Worm (Caenorhabditis elegans) whole organism, L2 larva: ENCODE results near the gene vha-14.

Experiments
- R02D3.7 ChIP-seq: fragments of 150-350 bp; optimal IDR thresholded peaks from 2 replicates; lab custom pipeline; 2014; ENCODE audit warnings: missing biosample characterization, missing genetic modification characterization
- ZK546.5 ChIP-seq: sonication (generic microtip); optimal IDR thresholded peaks from 2 replicates; lab custom pipeline; 2017; ENCODE audit warnings: missing biosample characterization, missing genetic modification characterization
- elt-3 ChIP-seq: sonication (generic microtip); optimal IDR thresholded peaks from 2 replicates; lab custom pipeline; 2017; ENCODE audit warnings: missing biosample characterization, missing genetic modification characterization
- mab-5 ChIP-seq: fragments of 150-350 bp; optimal IDR thresholded peaks from 2 replicates; lab custom pipeline; 2014; ENCODE audit warnings: missing biosample characterization, missing genetic modification characterization
- nhr-237 ChIP-seq: fragments of 150-350 bp; optimal IDR thresholded peaks from 2 replicates; lab custom pipeline; 2014; ENCODE audit warnings: missing biosample characterization, missing genetic modification characterization
- nhr-77 ChIP-seq: fragments of 150-350 bp; optimal IDR thresholded peaks from 2 replicates; lab custom pipeline; 2014; ENCODE audit warnings: missing biosample characterization, missing genetic modification characterization
- sem-4 ChIP-seq: fragments of 150-350 bp; optimal IDR thresholded peaks from 2 replicates; lab custom pipeline; 2014; ENCODE audit warnings: missing biosample characterization, missing genetic modification reagents, missing genetic modification characterization
- zag-1 ChIP-seq: fragments of 150-350 bp; optimal IDR thresholded peaks from 2 replicates; lab custom pipeline; 2014; ENCODE audit warnings: missing biosample characterization, missing genetic modification characterization
- ztf-11 ChIP-seq: sonication (generic microtip); optimal IDR thresholded peaks from 2 replicates; lab custom pipeline; 2017; ENCODE audit warnings: missing biosample characterization, missing genetic modification characterization
- ztf-4 ChIP-seq: fragments of 150-350 bp; optimal IDR thresholded peaks from 2 replicates; lab custom pipeline; 2014; ENCODE audit warnings: missing biosample characterization, missing genetic modification characterization

- TF ChIP-seq elt-3 (tag; lab: Kevin White, UChicago) (no peak), ztf-11 (tag; lab: Kevin White, UChicago) (no peak), ZK546.5 (tag; lab: Kevin White, UChicago) (no peak), mab-5 (no peak), zag-1 (no peak), sem-4 (tag; lab: Kevin White, UChicago) (no peak), nhr-77 (no peak), ztf-4 (tag; lab: Kevin White, UChicago) (no peak), nhr-237 (tag; lab: Kevin White, UChicago) (no peak), R02D3.7 (tag; lab: Kevin White, UChicago) (no peak)
These were observed 3.6 kb upstream of the vha-14 start for ce11 chrIII:9504347-9504746.
